Worm (Caenorhabditis elegans) whole organism, L4/young adult: ENCODE results near the gene grsp-2.

Source experiments
- W03F9.2 ChIP-seq: fragments of 150-350 bp; optimal IDR thresholded peaks from 2 replicates; lab custom pipeline; 2014; ENCODE audit warnings: missing biosample characterization, missing genetic modification characterization
- dao-5 ChIP-seq: sonication (generic microtip); optimal IDR thresholded peaks from 2 replicates; lab custom pipeline; 2016; ENCODE audit warnings: missing genotype, missing genetic modification characterization, moderate library complexity, missing compliant biosample characterization

DNA sequence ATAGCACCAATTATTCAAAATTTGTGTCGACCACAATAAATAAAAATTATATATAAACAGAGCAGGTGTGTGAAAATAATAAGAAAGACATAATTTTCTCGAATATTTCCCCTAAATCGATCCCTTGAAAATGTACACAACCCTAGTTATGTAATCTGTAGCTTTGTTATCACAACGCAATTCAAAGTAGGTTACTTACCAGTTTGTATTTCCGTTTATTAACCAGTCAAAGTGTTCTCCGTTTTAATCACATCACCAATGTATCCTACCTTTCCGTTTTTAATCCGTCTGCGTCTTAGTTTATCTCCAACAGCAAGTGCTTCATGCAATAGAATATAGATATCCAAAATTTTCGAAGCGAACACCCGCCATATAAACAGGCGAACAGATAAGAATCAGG, 37.2 kb downstream of the grsp-2 start:
- TF ChIP-seq W03F9.2 (tag; lab: Kevin White, UChicago) (no peak), dao-5 (tag; lab: Kevin White, UChicago) (no peak)
